2 worm cellular contexts compared by ENCODE assay signal in the genomic region with DNA sequence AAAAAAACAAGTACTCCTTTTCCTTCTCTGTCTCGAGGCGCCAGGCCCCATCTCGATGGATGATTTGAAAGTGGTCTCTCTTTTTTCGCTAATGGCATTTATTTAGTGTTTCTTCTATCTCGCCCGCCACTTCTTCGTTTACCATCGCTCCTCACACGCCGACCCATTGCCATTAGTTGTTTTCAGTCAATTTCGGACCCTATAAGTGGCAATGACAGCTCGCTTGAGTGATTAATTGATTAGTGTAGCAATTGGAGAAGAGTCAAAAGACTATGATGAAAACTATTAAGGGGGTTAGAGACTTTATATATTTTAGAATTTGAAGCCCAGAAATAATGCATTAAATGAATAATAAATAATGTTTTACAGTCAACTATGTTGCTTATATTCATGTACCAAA.
TF ChIP-seq lines count a peak whose summit lies in the region.

No protein-coding gene starts in this region.

TF ChIP-seq in whole organism, L1 larva, 84 proteins besides CTCF, POLR2A, EP300 and RAD21:
- TF ChIP-seq unc-86 (tag; optimal IDR thresholded peaks at IDR 0.05; lab: Kevin White, UChicago) (no peak), elt-2 (tag; optimal IDR thresholded peaks at IDR 0.05; lab: Kevin White, UChicago) (no peak), blmp-1 (tag; optimal IDR thresholded peaks at IDR 0.05; lab: Kevin White, UChicago) (no peak), alr-1 (tag; optimal IDR thresholded peaks at IDR 0.05; lab: Kevin White, UChicago; ENCODE audit: borderline replicate concordance) (no peak), ceh-82 (tag; optimal IDR thresholded peaks at IDR 0.05; lab: Kevin White, UChicago) (no peak), lin-13 (GFP tag; optimal IDR thresholded peaks at IDR 0.05; lab: Kevin White, UChicago) (no peak), egl-27 (tag; optimal IDR thresholded peaks at IDR 0.05; lab: Kevin White, UChicago) (no peak), mab-9 (GFP tag; IDR thresholded peaks at IDR 0.05; lab: Robert Waterston, UW) (no peak), ceh-8 (GFP tag; optimal IDR thresholded peaks at IDR 0.05; lab: Kevin White, UChicago) (peak; percentile 95), nhr-19 (GFP tag; conservative IDR thresholded peaks at IDR 0.05; lab: Robert Waterston, UW) (no peak), fkh-4 (tag; optimal IDR thresholded peaks at IDR 0.05; lab: Kevin White, UChicago; ENCODE audit: borderline replicate concordance) (no peak), lir-3 (tag; optimal IDR thresholded peaks at IDR 0.05; lab: Kevin White, UChicago; ENCODE audit: poor library complexity) (no peak), lin-14 (GFP tag; optimal IDR thresholded peaks at IDR 0.05; lab: Kevin White, UChicago) (peak; percentile 39), fos-1 (tag; optimal IDR thresholded peaks at IDR 0.05; lab: Kevin White, UChicago) (no peak), dsc-1 (tag; optimal IDR thresholded peaks at IDR 0.05; lab: Kevin White, UChicago) (no peak), F16B12.6 (tag; optimal IDR thresholded peaks at IDR 0.05; lab: Kevin White, UChicago) (no peak)

TF ChIP-seq in whole organism, L4 larva, 104 proteins besides CTCF, POLR2A, EP300 and RAD21:
- peak; percentile 83 for TF ChIP-seq ceh-32 (tag; optimal IDR thresholded peaks at IDR 0.05; lab: Kevin White, UChicago; ENCODE audit: poor library complexity)
- TF ChIP-seq hmg-1.1 (GFP tag; IDR thresholded peaks at IDR 0.05; lab: Robert Waterston, UW): no peak
TF ChIP-seq in whole organism, L4 larva: peak in this region for 1.
